Worm (Caenorhabditis elegans) whole organism, midembryonic: ENCODE results near the gene ent-2.

Source experiments
- T22C8.4 ChIP-seq: fragments of 200-800 bp; sonication (Bioruptor generic); IDR thresholded peaks from 2 replicates; pipeline ENCODE4 v1.3.6; 2022; ENCODE audit warnings: missing genetic modification characterization, missing compliant biosample characterization
- cog-1 ChIP-seq: sonication (generic microtip); optimal IDR thresholded peaks from 2 replicates; lab custom pipeline; 2016; ENCODE audit warnings: missing genetic modification characterization, missing compliant biosample characterization
- flt-1 ChIP-seq: fragments of 200-800 bp; sonication (Bioruptor generic); IDR thresholded peaks from 2 replicates; pipeline ENCODE4 v1.3.6; 2022; ENCODE audit warnings: missing genetic modification characterization, missing compliant biosample characterization
- klf-2 ChIP-seq: fragments of 200-800 bp; sonication (Bioruptor generic); conservative IDR thresholded peaks from 2 replicates; pipeline ENCODE4 v1.3.6; 2022; ENCODE audit warnings: missing genetic modification reagents, missing genetic modification characterization, missing compliant biosample characterization
- med-1 ChIP-seq: sonication (generic microtip); optimal IDR thresholded peaks from 2 replicates; lab custom pipeline; 2017; ENCODE audit warnings: missing genetic modification characterization, mild to moderate bottlenecking, missing compliant biosample characterization, antibody characterized with exemption, missing genetic modification reagents; ENCODE audit not compliant: insufficient read depth
- ref-1 ChIP-seq: fragments of 200-800 bp; sonication (Bioruptor generic); conservative IDR thresholded peaks from 2 replicates; pipeline ENCODE4 v1.3.6; 2022; ENCODE audit warnings: missing genetic modification reagents, missing genetic modification characterization, missing compliant biosample characterization
- tab-1 ChIP-seq: fragments of 200-800 bp; sonication (Bioruptor generic); IDR thresholded peaks from 2 replicates; pipeline ENCODE4 v1.3.6; 2022; ENCODE audit warnings: missing genetic modification characterization, missing compliant biosample characterization
- ztf-23 ChIP-seq: fragments of 200-800 bp; sonication (Bioruptor generic); IDR thresholded peaks from 2 replicates; pipeline ENCODE4 v1.3.6; 2022; ENCODE audit warnings: missing genetic modification reagents, missing genetic modification characterization, missing compliant biosample characterization
- ztf-29 ChIP-seq: fragments of 200-800 bp; sonication (Bioruptor generic); IDR thresholded peaks from 2 replicates; pipeline ENCODE4 v1.3.6; 2022; ENCODE audit warnings: missing genetic modification reagents, missing genetic modification characterization, missing compliant biosample characterization

DNA sequence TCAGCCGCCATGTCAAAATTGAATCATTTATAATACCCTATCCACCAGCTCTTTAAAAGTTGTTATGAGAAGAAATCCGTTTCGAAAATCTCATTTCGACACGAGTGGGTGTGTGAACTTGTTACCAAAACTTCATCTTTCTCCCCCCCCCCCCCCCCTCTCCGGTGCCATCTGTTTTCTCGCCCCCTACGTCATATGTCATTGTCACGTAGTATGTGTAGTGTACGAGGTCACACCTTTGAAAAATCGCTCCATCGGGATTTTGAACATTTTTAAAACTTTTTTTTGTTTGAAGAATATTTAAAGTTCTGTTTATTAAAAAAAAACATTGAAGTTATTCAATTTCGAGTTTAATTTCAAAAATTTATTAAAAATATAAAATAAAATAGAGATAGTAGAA, 26.9 kb downstream of the ent-2 start:
- TF ChIP-seq ref-1 (no peak), flt-1 (no peak), klf-2 (GFP tag; lab: Robert Waterston, UW) (no peak), ztf-23 (GFP tag; lab: Robert Waterston, UW) (no peak), tab-1 (GFP tag; lab: Robert Waterston, UW) (no peak), T22C8.4 (GFP tag; lab: Robert Waterston, UW) (no peak), med-1 (GFP tag; lab: Kevin White, UChicago) (no peak), cog-1 (no peak), ztf-29 (GFP tag; lab: Robert Waterston, UW) (no peak)
